Worm (Caenorhabditis elegans) whole organism, L4 larva: Measurements from ENCODE around the gene F25E5.9.

Source experiments
- R02D3.7 ChIP-seq: fragments of 150-350 bp; sonication (generic microtip); optimal IDR thresholded peaks from 3 replicates; lab custom pipeline; 2014; ENCODE audit warnings: missing biosample characterization, missing genetic modification characterization
- Y5F2A.4 ChIP-seq: fragments of 200-800 bp; sonication (Bioruptor generic); optimal IDR thresholded peaks from 2 replicates; lab custom pipeline; 2018; ENCODE audit warnings: mild to moderate bottlenecking, missing genetic modification characterization, missing compliant biosample characterization
- ZK546.5 ChIP-seq, 2 experiments: sonication (generic microtip); optimal IDR thresholded peaks; 2 replicates each; lab custom pipeline; 2017; ENCODE audit warnings: missing biosample characterization in 2 of 2, missing genetic modification characterization in 2 of 2
- ama-1 ChIP-seq: fragments of 150-350 bp; optimal IDR thresholded peaks from 2 replicates; lab custom pipeline; 2014; ENCODE audit warnings: inconsistent platforms, mixed read lengths
- arid-1 ChIP-seq: fragments of 200-800 bp; sonication (Bioruptor generic); conservative IDR thresholded peaks from 2 replicates; pipeline ENCODE4 v1.3.6; 2022; ENCODE audit warnings: missing genetic modification reagents, missing genetic modification characterization, missing compliant biosample characterization
- ceh-28 ChIP-seq: fragments of 150-350 bp; optimal IDR thresholded peaks from 2 replicates; lab custom pipeline; 2014; ENCODE audit warnings: missing biosample characterization, missing genetic modification reagents, missing genetic modification characterization
- ces-1 ChIP-seq: fragments of 150-350 bp; sonication (generic microtip); optimal IDR thresholded peaks from 4 replicates; lab custom pipeline; 2014; ENCODE audit warnings: missing biosample characterization, missing genetic modification reagents, missing genetic modification characterization
- cey-2 ChIP-seq: sonication (generic microtip); optimal IDR thresholded peaks from 3 replicates; lab custom pipeline; 2017; ENCODE audit warnings: missing genetic modification characterization, mild to moderate bottlenecking, missing compliant biosample characterization, antibody characterized with exemption, borderline replicate concordance; ENCODE audit not compliant: insufficient read depth
- ctbp-1 ChIP-seq: fragments of 200-800 bp; sonication (Bioruptor generic); IDR thresholded peaks from 2 replicates; pipeline ENCODE4 v1.3.6; 2022; ENCODE audit warnings: missing genetic modification reagents, missing genetic modification characterization, missing compliant biosample characterization
- daf-12 ChIP-seq: fragments of 150-350 bp; optimal IDR thresholded peaks from 2 replicates; lab custom pipeline; 2014; ENCODE audit warnings: missing biosample characterization, missing genetic modification reagents, missing genetic modification characterization
- daf-16 ChIP-seq, 3 experiments: sonication (generic microtip); optimal IDR thresholded peaks; 2 replicates each; lab custom pipeline; 2016 to 2017; ENCODE audit warnings: missing genetic modification characterization in 3 of 3, missing genetic modification reagents in 3 of 3, mild to moderate bottlenecking in 2 of 3, missing compliant biosample characterization in 2 of 3, missing biosample characterization in 1 of 3, moderate library complexity in 1 of 3
- daf-19 ChIP-seq: fragments of 200-800 bp; sonication (Bioruptor generic); conservative IDR thresholded peaks from 2 replicates; pipeline ENCODE4 v1.3.6; 2022; ENCODE audit warnings: missing genetic modification characterization, missing compliant biosample characterization
- dmd-8 ChIP-seq: fragments of 200-800 bp; sonication (Bioruptor generic); IDR thresholded peaks from 2 replicates; pipeline ENCODE4 v1.3.6; 2022; ENCODE audit warnings: missing genetic modification characterization, missing compliant biosample characterization
- dve-1 ChIP-seq: sonication (generic microtip); optimal IDR thresholded peaks from 2 replicates; lab custom pipeline; 2017; ENCODE audit warnings: antibody characterized with exemption, mild to moderate bottlenecking, missing genetic modification characterization, missing compliant biosample characterization; ENCODE audit not compliant: insufficient read depth
- egl-27 ChIP-seq: sonication (generic microtip); optimal IDR thresholded peaks from 3 replicates; lab custom pipeline; 2017; ENCODE audit warnings: missing biosample characterization, missing genetic modification reagents, missing genetic modification characterization
- hlh-11 ChIP-seq: fragments of 200-800 bp; sonication (Bioruptor generic); optimal IDR thresholded peaks from 2 replicates; lab custom pipeline; 2018; ENCODE audit warnings: mild to moderate bottlenecking, missing genetic modification characterization, missing compliant biosample characterization
- jun-1 ChIP-seq: fragments of 150-350 bp; optimal IDR thresholded peaks from 2 replicates; lab custom pipeline; 2014; ENCODE audit warnings: missing biosample characterization, missing genetic modification reagents, missing genetic modification characterization
- lim-7 ChIP-seq: fragments of 200-800 bp; sonication (Bioruptor generic); IDR thresholded peaks from 2 replicates; pipeline ENCODE4 v1.3.6; 2022; ENCODE audit warnings: missing genetic modification characterization, missing compliant biosample characterization
- lin-15B ChIP-seq: fragments of 150-350 bp; sonication (generic microtip); optimal IDR thresholded peaks from 3 replicates; lab custom pipeline; 2014; ENCODE audit warnings: missing biosample characterization, missing genetic modification characterization
- lin-29 ChIP-seq: fragments of 200-800 bp; sonication (Bioruptor generic); IDR thresholded peaks from 2 replicates; pipeline ENCODE4 v1.3.6; 2022; ENCODE audit warnings: missing genetic modification reagents, missing genetic modification characterization, missing compliant biosample characterization
- madf-5 ChIP-seq, 2 experiments: fragments of 200-800 bp; sonication (Bioruptor generic); IDR thresholded peaks; 2 replicates each; pipeline ENCODE4 v1.3.6; 2022; ENCODE audit warnings: missing compliant biosample characterization in 2 of 2, missing genetic modification characterization in 2 of 2
- madf-9 ChIP-seq: fragments of 200-800 bp; sonication (Bioruptor generic); conservative IDR thresholded peaks from 2 replicates; pipeline ENCODE4 v1.3.6; 2022; ENCODE audit warnings: missing genetic modification reagents, missing genetic modification characterization, missing compliant biosample characterization
- mes-2 ChIP-seq: sonication (generic microtip); optimal IDR thresholded peaks from 2 replicates; lab custom pipeline; 2016; ENCODE audit warnings: missing genotype, mild to moderate bottlenecking, missing genetic modification characterization, missing compliant biosample characterization; ENCODE audit not compliant: poor library complexity, severe bottlenecking
- mxl-2 ChIP-seq: fragments of 200-800 bp; sonication (Bioruptor generic); conservative IDR thresholded peaks from 2 replicates; pipeline ENCODE4 v1.3.6; 2022; ENCODE audit warnings: missing genetic modification reagents, missing genetic modification characterization, missing compliant biosample characterization
- nhr-10 ChIP-seq: fragments of 150-350 bp; optimal IDR thresholded peaks from 2 replicates; lab custom pipeline; 2014; ENCODE audit warnings: missing biosample characterization, missing genetic modification characterization
- nhr-102 ChIP-seq: sonication (generic microtip); optimal IDR thresholded peaks from 2 replicates; lab custom pipeline; 2016; ENCODE audit warnings: mild to moderate bottlenecking, missing genetic modification characterization, moderate library complexity, missing compliant biosample characterization
- nhr-11 ChIP-seq: fragments of 150-350 bp; optimal IDR thresholded peaks from 2 replicates; lab custom pipeline; 2014; ENCODE audit warnings: missing biosample characterization, missing genetic modification characterization
- nhr-237 ChIP-seq: sonication (generic microtip); optimal IDR thresholded peaks from 2 replicates; lab custom pipeline; 2017; ENCODE audit warnings: missing biosample characterization, missing genetic modification characterization
- nhr-25 ChIP-seq: sonication (generic microtip); optimal IDR thresholded peaks from 2 replicates; lab custom pipeline; 2017; ENCODE audit warnings: missing genetic modification characterization, mild to moderate bottlenecking, missing compliant biosample characterization, antibody characterized with exemption, moderate library complexity, borderline replicate concordance; ENCODE audit not compliant: insufficient read depth
- nhr-28 ChIP-seq: fragments of 150-350 bp; optimal IDR thresholded peaks from 2 replicates; lab custom pipeline; 2014; ENCODE audit warnings: missing biosample characterization, missing genetic modification characterization
- nhr-77 ChIP-seq: fragments of 150-350 bp; optimal IDR thresholded peaks from 2 replicates; lab custom pipeline; 2014; ENCODE audit warnings: missing biosample characterization, missing genetic modification characterization
- pqm-1 ChIP-seq: sonication (generic microtip); optimal IDR thresholded peaks from 2 replicates; lab custom pipeline; 2017; ENCODE audit warnings: missing biosample characterization, missing genetic modification characterization
- saeg-2 ChIP-seq: fragments of 200-800 bp; sonication (Bioruptor generic); IDR thresholded peaks from 2 replicates; pipeline ENCODE4 v1.3.6; 2022; ENCODE audit warnings: missing genetic modification reagents, missing genetic modification characterization, missing compliant biosample characterization
- set-16 ChIP-seq: fragments of 200-800 bp; sonication (Bioruptor generic); IDR thresholded peaks from 2 replicates; pipeline ENCODE4 v1.3.6; 2022; ENCODE audit warnings: missing genetic modification reagents, missing genetic modification characterization, missing compliant biosample characterization
- snpc-4 ChIP-seq: fragments of 150-350 bp; optimal IDR thresholded peaks from 2 replicates; lab custom pipeline; 2014; ENCODE audit warnings: missing biosample characterization, missing genetic modification characterization
- tra-1 ChIP-seq: fragments of 200-800 bp; sonication (Bioruptor generic); IDR thresholded peaks from 2 replicates; pipeline ENCODE4 v1.3.6; 2022; ENCODE audit warnings: missing genetic modification reagents, missing genetic modification characterization, missing compliant biosample characterization
- unc-39 ChIP-seq: sonication (generic microtip); optimal IDR thresholded peaks from 2 replicates; lab custom pipeline; 2017; ENCODE audit warnings: missing biosample characterization, missing genetic modification characterization
- unc-62 ChIP-seq, 3 experiments: fragments of 150-350 bp in 1 of 3; sonication (generic microtip); optimal IDR thresholded peaks in 2 of 3; peaks in 1 of 3; 1 replicate in 1 of 3; 2 replicates in 2 of 3; lab custom pipeline; 2014 to 2017; ENCODE audit warnings: missing biosample characterization in 3 of 3, missing genetic modification characterization in 3 of 3, missing genetic modification reagents in 3 of 3, missing genotype in 1 of 3
- zfp-2 ChIP-seq: sonication (generic microtip); optimal IDR thresholded peaks from 2 replicates; lab custom pipeline; 2016; ENCODE audit warnings: mild to moderate bottlenecking, missing genetic modification characterization, missing compliant biosample characterization

F25E5.9 gene

ce11 chrV:7399202-7399601 is 38.5 kb downstream of the F25E5.9 start, which contains the start of gene gst-41:
TSS of gene gst-41 (minus strand) at chrV:7399302.
- no peak for TF ChIP-seq madf-9 (GFP tag; lab: Robert Waterston, UW)
- TF ChIP-seq mes-2 (tag; lab: Kevin White, UChicago): no peak
- TF ChIP-seq nhr-237 (tag; lab: Kevin White, UChicago): no peak
- no peak for TF ChIP-seq ceh-28 (tag; lab: Kevin White, UChicago)
- no peak for TF ChIP-seq madf-5 (GFP tag; IDR thresholded peaks at IDR 0.05; lab: Robert Waterston, UW)
- no peak for TF ChIP-seq R02D3.7
- TF ChIP-seq egl-27 (tag; lab: Kevin White, UChicago): no peak
- no peak for TF ChIP-seq dmd-8 (GFP tag; lab: Robert Waterston, UW)

DNA sequence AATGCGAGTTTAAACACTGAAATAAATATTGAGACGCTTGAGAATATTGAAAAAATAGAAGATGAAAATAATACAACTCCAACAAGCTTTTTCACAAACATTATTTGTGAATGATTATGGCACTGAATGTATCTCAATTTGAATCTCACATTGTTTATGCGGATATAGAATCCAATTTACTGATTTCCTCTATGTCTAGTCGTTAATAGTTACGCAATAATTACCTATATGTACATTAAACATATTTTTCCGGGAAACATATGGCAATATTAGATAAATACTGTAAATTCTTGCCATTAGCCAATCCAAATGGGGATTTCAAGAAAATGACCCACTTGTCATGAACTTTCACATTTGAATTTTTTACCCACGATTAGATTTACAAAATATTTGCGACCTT is 42.4 kb downstream of the F25E5.9 start, which contains the start of gene srx-9:
Gene srx-9 (minus strand): TSS at position 101 of the 400 bp plus-strand sequence.
- TF ChIP-seq unc-62 (GFP tag; optimal IDR thresholded peaks at IDR 0.05 in 1 of 2; lab: Kevin White, UChicago) (peak in 1 of 2 experiments; percentile 2), unc-62 (tag; optimal IDR thresholded peaks at IDR 0.05; lab: Kevin White, UChicago) (no peak), ama-1 (lab: Kevin White, UChicago) (no peak)

- TF ChIP-seq daf-19 (GFP tag; lab: Robert Waterston, UW) (no peak), arid-1 (GFP tag; lab: Robert Waterston, UW) (no peak), ctbp-1 (GFP tag; lab: Robert Waterston, UW) (no peak), mxl-2 (GFP tag; lab: Robert Waterston, UW) (no peak), daf-12 (no peak), hlh-11 (no peak), ZK546.5 (tag; optimal IDR thresholded peaks at IDR 0.05; lab: Kevin White, UChicago) (no peak), nhr-10 (tag; lab: Kevin White, UChicago) (no peak), unc-39 (no peak), Y5F2A.4 (no peak), jun-1 (no peak), snpc-4 (tag; lab: Kevin White, UChicago) (no peak), pqm-1 (tag; lab: Kevin White, UChicago) (peak; percentile 77), mes-2 (tag; lab: Kevin White, UChicago) (no peak), nhr-25 (tag; lab: Kevin White, UChicago) (no peak), nhr-28 (tag; lab: Kevin White, UChicago) (peak; percentile 26), R02D3.7 (no peak), lin-15B (no peak), nhr-102 (tag; lab: Kevin White, UChicago) (no peak), ces-1 (GFP tag; lab: Kevin White, UChicago) (no peak), daf-16 (GFP tag; optimal IDR thresholded peaks at IDR 0.05; lab: Kevin White, UChicago) (no peak), daf-16 (tag; optimal IDR thresholded peaks at IDR 0.05; lab: Kevin White, UChicago) (peak; percentile 59), dve-1 (tag; lab: Kevin White, UChicago) (peak; percentile 24), saeg-2 (GFP tag; lab: Robert Waterston, UW) (no peak), lin-29 (GFP tag; lab: Robert Waterston, UW) (no peak), nhr-11 (no peak), set-16 (GFP tag; lab: Robert Waterston, UW) (no peak), zfp-2 (tag; lab: Kevin White, UChicago) (no peak), tra-1 (GFP tag; lab: Robert Waterston, UW) (no peak), lim-7 (GFP tag; lab: Robert Waterston, UW) (no peak), nhr-77 (tag; lab: Kevin White, UChicago) (no peak), cey-2 (tag; lab: Kevin White, UChicago) (no peak)
Observed at ce11 chrV:7391933-7392332, 45.8 kb downstream of the F25E5.9 start, which contains the start of gene fbxa-105. TSS of gene fbxa-105 (minus strand) at chrV:7392029.
